Worm (Caenorhabditis elegans) whole organism, L4/young adult: ENCODE results near the gene C26G2.2.

Source experiments
- W03F9.2 ChIP-seq: fragments of 150-350 bp; optimal IDR thresholded peaks from 2 replicates; lab custom pipeline; 2014; ENCODE audit warnings: missing biosample characterization, missing genetic modification characterization
- dao-5 ChIP-seq: sonication (generic microtip); optimal IDR thresholded peaks from 2 replicates; lab custom pipeline; 2016; ENCODE audit warnings: missing genotype, missing genetic modification characterization, moderate library complexity, missing compliant biosample characterization
- him-1 ChIP-seq: sonication (generic microtip); optimal IDR thresholded peaks from 2 replicates; lab custom pipeline; 2016; ENCODE audit warnings: missing genotype, missing genetic modification reagents, missing genetic modification characterization, missing compliant biosample characterization

- TF ChIP-seq W03F9.2 (tag; lab: Kevin White, UChicago) = no peak
- TF ChIP-seq him-1 = no peak
- TF ChIP-seq dao-5 (tag; lab: Kevin White, UChicago) = no peak
Measured at ce11 chrX:14684406-14684927, 20.3 kb downstream of the C26G2.2 start, which contains the start of gene csq-1.
